Worm (Caenorhabditis elegans): ENCODE results near the gene R13A5.10.
A peak's percentile ranks its signal among the peaks of the same experiment; 100 is the strongest.

ce11 chrIII:7552859-7553258 is 29.9 kb downstream of the R13A5.10 start:
- TF ChIP-seq nhr-12 (tag; optimal IDR thresholded peaks at IDR 0.05) = no peak
- no peak for TF ChIP-seq ztf-11 (tag; optimal IDR thresholded peaks at IDR 0.05)
- no peak for TF ChIP-seq elt-3 (tag; optimal IDR thresholded peaks at IDR 0.05)
- TF ChIP-seq ZK546.5 (tag; optimal IDR thresholded peaks at IDR 0.05) = no peak
- TF ChIP-seq elt-1 (tag; optimal IDR thresholded peaks at IDR 0.05) = no peak
- no peak for TF ChIP-seq lin-13 (GFP tag; optimal IDR thresholded peaks at IDR 0.05)
- TF ChIP-seq mab-5 (tag; optimal IDR thresholded peaks at IDR 0.05) = peak; percentile 69
